Worm (Caenorhabditis elegans): Measurements from ENCODE around the gene ZK616.1.

The ZK616.1 gene

ce11 chrIV:5400609-5401008 is at the start of gene ZK616.1:
Gene ZK616.1, plus strand, starts transcription at chrIV:5400909.
- TF ChIP-seq hlh-17 (GFP tag; optimal IDR thresholded peaks at IDR 0.05; ENCODE audit: borderline replicate concordance) (no peak), vab-15 (tag; optimal IDR thresholded peaks at IDR 0.05) (no peak), pqm-1 (tag; optimal IDR thresholded peaks at IDR 0.05) (no peak), ceh-88 (GFP tag; IDR thresholded peaks at IDR 0.05) (no peak), ztf-11 (tag; optimal IDR thresholded peaks at IDR 0.05) (no peak)

DNA sequence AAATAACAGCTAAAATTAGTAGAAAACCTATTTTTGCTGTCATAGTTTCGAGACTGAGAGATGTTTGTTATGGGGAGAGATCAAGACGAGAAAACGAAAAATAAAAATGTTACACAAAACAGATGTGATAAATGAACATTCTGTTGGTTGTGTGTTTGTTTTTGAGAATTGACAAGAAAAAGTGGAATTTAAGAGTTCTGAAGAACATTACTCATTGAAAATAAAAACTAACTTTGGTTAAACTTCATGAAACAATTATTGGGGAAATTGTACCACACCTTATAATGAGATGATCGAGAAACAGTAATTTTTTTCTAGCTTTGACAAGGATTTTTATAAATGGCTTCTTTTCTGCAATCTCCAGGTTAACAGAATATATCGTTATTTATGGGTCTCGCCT is 47.3 kb upstream of the ZK616.1 start, which contains the start of gene Y4C6B.7:
Y4C6B.7 (minus strand) TSS at position 101 of the 400 bp plus-strand sequence.
- no peak for TF ChIP-seq hlh-17 (GFP tag; optimal IDR thresholded peaks at IDR 0.05; ENCODE audit: borderline replicate concordance)
- no peak for TF ChIP-seq sptf-1 (tag; optimal IDR thresholded peaks at IDR 0.05)
- TF ChIP-seq lin-35 (GFP tag; optimal IDR thresholded peaks at IDR 0.05): no peak
- TF ChIP-seq ceh-82 (tag; optimal IDR thresholded peaks at IDR 0.05): no peak
- no peak for TF ChIP-seq elt-2 (tag; optimal IDR thresholded peaks at IDR 0.05)
- TF ChIP-seq unc-30 (tag; optimal IDR thresholded peaks at IDR 0.05): no peak
- no peak for TF ChIP-seq snpc-4 (tag; optimal IDR thresholded peaks at IDR 0.05)
- no peak for TF ChIP-seq lin-15B (tag; optimal IDR thresholded peaks at IDR 0.05)
- no peak for TF ChIP-seq nhr-47 (tag; optimal IDR thresholded peaks at IDR 0.05)
- TF ChIP-seq grh-1 (GFP tag; IDR thresholded peaks at IDR 0.05): no peak
- TF ChIP-seq pax-3 (tag; optimal IDR thresholded peaks at IDR 0.05): no peak
- no peak for TF ChIP-seq unc-98 (GFP tag; IDR thresholded peaks at IDR 0.05)
- TF ChIP-seq ceh-63 (GFP tag; optimal IDR thresholded peaks at IDR 0.05): no peak
- no peak for TF ChIP-seq lin-39 (tag; optimal IDR thresholded peaks at IDR 0.05)
- TF ChIP-seq F16B12.6 (tag; optimal IDR thresholded peaks at IDR 0.05): no peak
- no peak for TF ChIP-seq dsc-1 (tag; optimal IDR thresholded peaks at IDR 0.05)
- TF ChIP-seq ama-1 (optimal IDR thresholded peaks at IDR 0.05): no peak
- TF ChIP-seq nhr-85 (tag): no peak
- TF ChIP-seq pqm-1 (tag; optimal IDR thresholded peaks at IDR 0.05): no peak

DNA sequence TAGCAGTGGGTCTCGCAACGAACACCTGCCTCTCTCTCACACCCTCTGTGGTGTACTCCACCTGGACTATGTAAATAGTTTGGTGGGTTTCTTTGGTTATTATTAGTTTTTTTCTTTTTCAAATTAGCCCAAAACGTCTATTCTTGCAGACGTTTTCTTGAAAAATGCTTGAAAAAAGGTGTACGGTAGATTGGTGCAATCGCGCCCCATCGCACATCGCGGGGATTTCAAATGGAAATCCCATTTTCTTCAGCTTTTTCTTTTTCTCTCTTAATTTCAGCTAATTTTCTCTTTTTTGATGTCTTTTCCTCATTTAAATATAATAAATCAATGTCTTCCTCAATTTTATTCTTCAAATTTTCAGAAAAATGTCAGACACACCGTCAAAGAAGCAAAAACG is 46.6 kb upstream of the ZK616.1 start, which contains the start of gene Y4C6B.1:
Y4C6B.1 (plus strand) TSS at position 365 of the 400 bp plus-strand sequence.
- peak; percentile 3 for TF ChIP-seq rnt-1 (tag; optimal IDR thresholded peaks at IDR 0.05)
- peak; percentile 21 to 74 (median 53) for TF ChIP-seq dpl-1 (GFP tag; optimal IDR thresholded peaks at IDR 0.05)
- no peak for TF ChIP-seq unc-86 (tag; optimal IDR thresholded peaks at IDR 0.05)
- peak; percentile 42 to 92 for TF ChIP-seq lsy-2 (tag; optimal IDR thresholded peaks at IDR 0.05)
- peak; percentile 3 to 74 for TF ChIP-seq lin-35 (GFP tag; optimal IDR thresholded peaks at IDR 0.05)
- TF ChIP-seq efl-1 (optimal IDR thresholded peaks at IDR 0.05): peak; percentile 18 to 57
- peak; percentile 69 to 95 for TF ChIP-seq efl-1 (GFP tag; optimal IDR thresholded peaks at IDR 0.05 in 1 of 2)

DNA sequence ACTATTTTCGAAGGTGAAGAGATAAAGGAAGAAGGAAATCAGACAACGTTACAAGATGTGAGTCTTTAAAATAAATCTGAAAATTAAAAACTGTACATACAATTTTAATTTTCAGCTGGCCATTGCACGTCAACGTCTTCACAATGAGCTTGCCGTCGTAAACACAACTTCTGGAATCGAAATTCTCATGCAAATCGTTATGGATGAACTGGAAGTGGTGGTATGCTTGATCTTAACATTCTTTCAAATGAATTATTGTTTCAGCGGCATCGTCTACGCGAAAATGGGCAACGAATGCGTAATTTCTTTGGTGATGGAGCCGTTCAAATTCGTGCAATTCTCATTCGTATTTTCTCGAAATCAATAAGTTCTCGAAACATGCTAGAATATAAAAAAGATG is 46.1 kb upstream of the ZK616.1 start:
- TF ChIP-seq pax-3 (tag; optimal IDR thresholded peaks at IDR 0.05): no peak
- TF ChIP-seq jun-1 (tag; optimal IDR thresholded peaks at IDR 0.05): no peak
- no peak for TF ChIP-seq blmp-1 (tag; optimal IDR thresholded peaks at IDR 0.05)
- no peak for TF ChIP-seq hpl-2 (GFP tag; optimal IDR thresholded peaks at IDR 0.05)
- no peak for TF ChIP-seq skn-1 (tag; optimal IDR thresholded peaks at IDR 0.05)
- no peak for TF ChIP-seq dsc-1 (tag; optimal IDR thresholded peaks at IDR 0.05)
- TF ChIP-seq dpl-1 (GFP tag; optimal IDR thresholded peaks at IDR 0.05): no peak
- TF ChIP-seq fos-1 (tag; optimal IDR thresholded peaks at IDR 0.05): no peak
- no peak for TF ChIP-seq lin-13 (GFP tag; optimal IDR thresholded peaks at IDR 0.05)
- no peak for TF ChIP-seq mab-9 (GFP tag; IDR thresholded peaks at IDR 0.05)
- TF ChIP-seq aha-1 (tag; optimal IDR thresholded peaks at IDR 0.05): no peak

ce11 chrIV:5360533-5360932 is 40.2 kb upstream of the ZK616.1 start, which contains the start of gene F41H10.5:
Gene F41H10.5, plus strand, starts transcription at chrIV:5360907.
- TF ChIP-seq snpc-4 (tag; optimal IDR thresholded peaks at IDR 0.05) (no peak), nhr-90 (tag; optimal IDR thresholded peaks at IDR 0.05; ENCODE audit: poor library complexity) (no peak), skn-1 (tag; optimal IDR thresholded peaks at IDR 0.05) (no peak), alr-1 (tag; optimal IDR thresholded peaks at IDR 0.05; ENCODE audit: borderline replicate concordance) (no peak), nhr-85 (tag) (no peak), C04F5.9 (tag; optimal IDR thresholded peaks at IDR 0.05) (no peak), swsn-7 (tag; optimal IDR thresholded peaks at IDR 0.05) (no peak), unc-30 (tag; optimal IDR thresholded peaks at IDR 0.05) (no peak), mef-2 (tag; optimal IDR thresholded peaks at IDR 0.05) (no peak), lin-35 (GFP tag; optimal IDR thresholded peaks at IDR 0.05) (no peak), mab-9 (GFP tag; IDR thresholded peaks at IDR 0.05) (no peak), dpl-1 (GFP tag; optimal IDR thresholded peaks at IDR 0.05) (no peak), lin-14 (GFP tag; optimal IDR thresholded peaks at IDR 0.05) (no peak), sox-4 (tag; optimal IDR thresholded peaks at IDR 0.05) (no peak), lin-39 (tag; optimal IDR thresholded peaks at IDR 0.05) (no peak), C34B4.2 (tag; optimal IDR thresholded peaks at IDR 0.05) (no peak), zip-4 (GFP tag; optimal IDR thresholded peaks at IDR 0.05) (no peak), hlh-4 (tag; optimal IDR thresholded peaks at IDR 0.05) (no peak)

All from whole organism, L1 larva.